Fruit fly (Drosophila melanogaster): Measurements from ENCODE around the gene CG43124.

- TF ChIP-seq Myc (optimal IDR thresholded peaks at IDR 0.05) (no peak), Sin3A (optimal IDR thresholded peaks at IDR 0.05) (no peak), psq (optimal IDR thresholded peaks at IDR 0.05) (no peak)
Observed at dm6 chr3R:28237797-28238196, 26.8 kb downstream of the CG43124 start.
